Fruit fly (Drosophila melanogaster) whole organism, pupa: Measurements from ENCODE around the gene Acp63F.
A peak's percentile ranks its signal among the peaks of the same experiment; 100 is the strongest.

Experiments
- CG10348 ChIP-seq: fragments of 200-800 bp; sonication (Bioruptor generic); IDR thresholded peaks from 2 replicates; pipeline ENCODE4 v1.3.6; 2022; ENCODE audit warnings: missing biosample characterization, missing genetic modification characterization
- CG14655 ChIP-seq: fragments of 200-800 bp; sonication (Bioruptor generic); optimal IDR thresholded peaks from 3 replicates; lab custom pipeline; 2017; ENCODE audit warnings: mild to moderate bottlenecking, missing biosample characterization, missing genetic modification reagents, missing genetic modification characterization
- CG8301 ChIP-seq: fragments of 200-800 bp; sonication (Bioruptor generic); optimal IDR thresholded peaks from 2 replicates; lab custom pipeline; 2018; ENCODE audit warnings: missing biosample characterization, mild to moderate bottlenecking, missing genetic modification characterization
- Pif1B ChIP-seq: fragments of 200-800 bp; sonication (Bioruptor generic); optimal IDR thresholded peaks from 3 replicates; lab custom pipeline; 2016; ENCODE audit warnings: missing biosample characterization, missing genetic modification characterization
- Snoo ChIP-seq: fragments of 200-800 bp; sonication (Bioruptor generic); optimal IDR thresholded peaks from 3 replicates; lab custom pipeline; 2017; ENCODE audit warnings: missing biosample characterization, mild to moderate bottlenecking, missing genetic modification characterization, inconsistent platforms
- fd96Ca ChIP-seq: fragments of 200-800 bp; sonication (Bioruptor generic); IDR thresholded peaks from 3 replicates; pipeline ENCODE4 v1.3.6; 2022; ENCODE audit warnings: missing biosample characterization, missing genetic modification characterization
- gl ChIP-seq: fragments of 200-800 bp; sonication (Bioruptor generic); optimal IDR thresholded peaks from 2 replicates; lab custom pipeline; 2018; ENCODE audit warnings: missing biosample characterization, mild to moderate bottlenecking, missing genetic modification characterization

DNA sequence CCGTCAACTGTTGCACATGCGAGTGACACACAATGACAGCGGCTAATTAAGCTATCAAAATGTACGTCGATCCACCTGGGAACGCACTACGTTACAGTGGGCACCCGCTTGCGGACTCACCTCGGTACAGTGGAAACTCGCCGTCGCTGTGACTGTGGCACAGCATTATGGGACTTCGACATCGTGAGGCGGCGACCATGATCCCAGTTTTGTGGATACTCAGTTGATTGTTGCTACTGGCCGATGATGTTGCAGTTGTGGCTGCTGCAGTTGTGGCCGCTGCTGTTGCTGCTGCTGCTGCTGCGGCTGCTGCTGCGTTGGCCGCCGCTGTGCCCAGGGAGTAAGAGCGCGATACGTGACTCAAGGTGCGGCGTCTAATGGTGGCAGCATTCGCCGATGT lies 16.4 kb downstream of the Acp63F start:
- TF ChIP-seq Pif1B (GFP tag; lab: Kevin White, UChicago) (no peak), fd96Ca (GFP tag; lab: Robert Waterston, UW) (peak; percentile 49; the same call in 2 of the 3 replicates), CG8301 (tag; lab: Kevin White, UChicago) (no peak), Snoo (tag; lab: Kevin White, UChicago) (no peak), CG10348 (GFP tag; lab: Robert Waterston, UW) (no peak), CG14655 (GFP tag; lab: Kevin White, UChicago) (no peak), gl (tag; lab: Kevin White, UChicago) (no peak)
